Fruit fly (Drosophila melanogaster): Measurements from ENCODE around the gene CG15601.

The CG15601 gene

DNA sequence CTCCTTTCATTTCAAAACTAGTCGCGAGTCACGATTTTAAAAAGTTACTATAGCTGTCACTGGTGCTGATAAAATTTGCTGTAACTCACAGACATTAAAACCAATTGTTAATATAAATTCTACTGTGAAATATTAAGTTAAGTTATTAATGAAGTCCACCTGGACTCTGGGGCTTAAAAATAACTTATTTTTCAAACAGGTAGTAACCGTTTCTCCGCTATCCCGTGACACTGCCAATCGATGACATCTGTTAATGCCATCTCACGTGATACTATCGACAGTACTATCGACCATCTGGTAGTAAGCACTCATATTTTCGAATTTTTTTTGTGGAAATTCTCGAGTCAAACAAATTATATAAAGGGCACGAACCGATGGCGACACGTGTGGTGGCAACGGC, 23.5 kb downstream of the CG15601 start, which contains the start of the genes CG12379 and MagR:
Gene CG12379 (minus strand): TSS at position 2 of the 400 bp plus-strand sequence.
Gene MagR (plus strand): TSS at position 276 of the 400 bp plus-strand sequence.
- TF ChIP-seq CG17806 (tag; optimal IDR thresholded peaks at IDR 0.05) (peak; percentile 0), Snoo (tag; optimal IDR thresholded peaks at IDR 0.05) (peak; percentile 0), Pif1B (GFP tag; optimal IDR thresholded peaks at IDR 0.05) (no peak), CG4496 (GFP tag; IDR thresholded peaks at IDR 0.05) (peak; percentile 6; the same call in 1 of the 3 replicates), CG12605 (GFP tag; IDR thresholded peaks at IDR 0.05) (no peak), EcR (GFP tag; optimal IDR thresholded peaks at IDR 0.05) (no peak), rn (GFP tag; IDR thresholded peaks at IDR 0.05) (no peak), CG9948 (tag; optimal IDR thresholded peaks at IDR 0.05) (peak; percentile 28), Ets98B (GFP tag; IDR thresholded peaks at IDR 0.05) (no peak), CG32121 (GFP tag; IDR thresholded peaks at IDR 0.05) (no peak), CG15710 (tag; optimal IDR thresholded peaks at IDR 0.05) (peak; percentile 54), D1 (tag; optimal IDR thresholded peaks at IDR 0.05) (no peak), Pif1A (GFP tag; optimal IDR thresholded peaks at IDR 0.05) (no peak), CG8301 (tag; optimal IDR thresholded peaks at IDR 0.05) (peak; percentile 21), gl (tag; optimal IDR thresholded peaks at IDR 0.05) (no peak), CG8159 (tag; optimal IDR thresholded peaks at IDR 0.05) (peak; percentile 40), CG14655 (GFP tag; optimal IDR thresholded peaks at IDR 0.05) (no peak), CG13204 (GFP tag; optimal IDR thresholded peaks at IDR 0.05) (no peak), CG34367 (tag; optimal IDR thresholded peaks at IDR 0.05) (no peak), CG10348 (GFP tag; IDR thresholded peaks at IDR 0.05) (no peak), fd96Ca (GFP tag; IDR thresholded peaks at IDR 0.05) (no peak)

- TF ChIP-seq rn (GFP tag; IDR thresholded peaks at IDR 0.05) (no peak), CG9948 (tag; optimal IDR thresholded peaks at IDR 0.05) (no peak), Ets98B (GFP tag; IDR thresholded peaks at IDR 0.05) (no peak), CG8301 (tag; optimal IDR thresholded peaks at IDR 0.05) (no peak), Pif1B (GFP tag; optimal IDR thresholded peaks at IDR 0.05) (no peak), CG4496 (GFP tag; IDR thresholded peaks at IDR 0.05) (no peak), fd96Ca (GFP tag; IDR thresholded peaks at IDR 0.05) (no peak)
Measured at dm6 chrX:15737110-15737509, 26.7 kb downstream of the CG15601 start, which contains the start of gene Arp6. TSS of gene Arp6 (minus strand) at chrX:15737120.

- no peak for TF ChIP-seq CG10348 (GFP tag; IDR thresholded peaks at IDR 0.05)
- peak; percentile 48 for TF ChIP-seq Snoo (tag; optimal IDR thresholded peaks at IDR 0.05)
- TF ChIP-seq CG12605 (GFP tag; IDR thresholded peaks at IDR 0.05) = no peak
- no peak for TF ChIP-seq CG34367 (tag; optimal IDR thresholded peaks at IDR 0.05)
- no peak; the same call in 2 of the 3 replicates for TF ChIP-seq fd96Ca (GFP tag; IDR thresholded peaks at IDR 0.05)
- no peak for TF ChIP-seq rn (GFP tag; IDR thresholded peaks at IDR 0.05)
- peak; percentile 33 for TF ChIP-seq CG15710 (tag; optimal IDR thresholded peaks at IDR 0.05)
- peak; percentile 1 for TF ChIP-seq EcR (GFP tag; optimal IDR thresholded peaks at IDR 0.05)
- TF ChIP-seq CG14655 (GFP tag; optimal IDR thresholded peaks at IDR 0.05) = no peak
- TF ChIP-seq CG17806 (tag; optimal IDR thresholded peaks at IDR 0.05) = no peak
- peak; percentile 28 for TF ChIP-seq Pif1A (GFP tag; optimal IDR thresholded peaks at IDR 0.05)
- TF ChIP-seq D1 (tag; optimal IDR thresholded peaks at IDR 0.05) = no peak
- peak; percentile 10 for TF ChIP-seq CG8301 (tag; optimal IDR thresholded peaks at IDR 0.05)
- TF ChIP-seq CG8159 (tag; optimal IDR thresholded peaks at IDR 0.05) = peak; percentile 47
- no peak for TF ChIP-seq Ets98B (GFP tag; IDR thresholded peaks at IDR 0.05)
- no peak for TF ChIP-seq CG13204 (GFP tag; optimal IDR thresholded peaks at IDR 0.05)
- TF ChIP-seq Pif1B (GFP tag; optimal IDR thresholded peaks at IDR 0.05) = no peak
- TF ChIP-seq gl (tag; optimal IDR thresholded peaks at IDR 0.05) = no peak
- TF ChIP-seq CG9948 (tag; optimal IDR thresholded peaks at IDR 0.05) = peak; percentile 32
- no peak for TF ChIP-seq CG4496 (GFP tag; IDR thresholded peaks at IDR 0.05)
- peak; percentile 29; the same call in 1 of the 2 replicates for TF ChIP-seq CG32121 (GFP tag; IDR thresholded peaks at IDR 0.05)
Measured at dm6 chrX:15738890-15739550, 28.6 kb downstream of the CG15601 start, which contains the start of the genes CG11679 and CG8206. TSS of gene CG11679 (minus strand) at chrX:15738954. TSS of gene CG8206 (plus strand) at chrX:15739230.

dm6 chrX:15740288-15740726, 29.9 kb downstream of the CG15601 start:
- peak; percentile 44 for TF ChIP-seq CG9948 (tag; optimal IDR thresholded peaks at IDR 0.05)
- peak; percentile 84 for TF ChIP-seq CG4496 (GFP tag; IDR thresholded peaks at IDR 0.05)
- TF ChIP-seq gl (tag; optimal IDR thresholded peaks at IDR 0.05) = no peak
- no peak for TF ChIP-seq CG13204 (GFP tag; optimal IDR thresholded peaks at IDR 0.05)
- no peak for TF ChIP-seq EcR (GFP tag; optimal IDR thresholded peaks at IDR 0.05)
- peak; percentile 26 for TF ChIP-seq Snoo (tag; optimal IDR thresholded peaks at IDR 0.05)
- no peak; the same call in 1 of the 2 replicates for TF ChIP-seq rn (GFP tag; IDR thresholded peaks at IDR 0.05)
- TF ChIP-seq CG12605 (GFP tag; IDR thresholded peaks at IDR 0.05) = 0 out of 2 replicates have a peak, but pooled peaks have one; percentile 44
- TF ChIP-seq CG14655 (GFP tag; optimal IDR thresholded peaks at IDR 0.05) = no peak
- TF ChIP-seq CG17806 (tag; optimal IDR thresholded peaks at IDR 0.05) = peak; percentile 60
- peak; percentile 68 for TF ChIP-seq Ets98B (GFP tag; IDR thresholded peaks at IDR 0.05)
- peak; percentile 70; the same call in 1 of the 3 replicates for TF ChIP-seq fd96Ca (GFP tag; IDR thresholded peaks at IDR 0.05)
- TF ChIP-seq CG34367 (tag; optimal IDR thresholded peaks at IDR 0.05) = no peak
- peak; percentile 45 for TF ChIP-seq Pif1A (GFP tag; optimal IDR thresholded peaks at IDR 0.05)
- TF ChIP-seq D1 (tag; optimal IDR thresholded peaks at IDR 0.05) = no peak
- peak; percentile 45 for TF ChIP-seq CG8301 (tag; optimal IDR thresholded peaks at IDR 0.05)
- TF ChIP-seq Pif1B (GFP tag; optimal IDR thresholded peaks at IDR 0.05) = peak; percentile 56
- peak; percentile 74; the same call in 1 of the 2 replicates for TF ChIP-seq CG32121 (GFP tag; IDR thresholded peaks at IDR 0.05)
- peak; percentile 13 for TF ChIP-seq CG15710 (tag; optimal IDR thresholded peaks at IDR 0.05)
- TF ChIP-seq CG8159 (tag; optimal IDR thresholded peaks at IDR 0.05) = peak; percentile 38

- TF ChIP-seq CG32121 (GFP tag; IDR thresholded peaks at IDR 0.05) (no peak), Pif1B (GFP tag; optimal IDR thresholded peaks at IDR 0.05) (no peak)
Measured at dm6 chrX:15740881-15741280, 30.4 kb downstream of the CG15601 start.
